Worm (Caenorhabditis elegans): Measurements from ENCODE around the gene F58F9.8.

ce11 chrIV:6275671-6276209, 37.8 kb downstream of the F58F9.8 start, which contains the start of the genes aat-4 and T13A10.1:
- no peak for TF ChIP-seq hlh-30 (tag; optimal IDR thresholded peaks at IDR 0.05; ENCODE audit: insufficient read depth)
- no peak for TF ChIP-seq ztf-16 (tag; optimal IDR thresholded peaks at IDR 0.05)
- no peak for TF ChIP-seq ceh-19 (GFP tag; optimal IDR thresholded peaks at IDR 0.05)
- TF ChIP-seq nhr-11 (tag; optimal IDR thresholded peaks at IDR 0.05) = no peak
- TF ChIP-seq ceh-24 (tag; optimal IDR thresholded peaks at IDR 0.05) = no peak
- no peak for TF ChIP-seq ama-1 (optimal IDR thresholded peaks at IDR 0.05)
- no peak for TF ChIP-seq pqm-1 (tag; optimal IDR thresholded peaks at IDR 0.05)
- TF ChIP-seq che-1 (tag; optimal IDR thresholded peaks at IDR 0.05) = no peak
- TF ChIP-seq eyg-1 (tag; optimal IDR thresholded peaks at IDR 0.05) = no peak
- no peak for TF ChIP-seq elt-4 (tag; optimal IDR thresholded peaks at IDR 0.05)
- TF ChIP-seq pha-4 (tag; optimal IDR thresholded peaks at IDR 0.05) = no peak
- no peak for TF ChIP-seq mec-3 (tag; optimal IDR thresholded peaks at IDR 0.05; ENCODE audit: borderline replicate concordance)

All from whole organism, late embryonic.